Fruit fly (Drosophila melanogaster): ENCODE measurements around the gene Culd.

DNA sequence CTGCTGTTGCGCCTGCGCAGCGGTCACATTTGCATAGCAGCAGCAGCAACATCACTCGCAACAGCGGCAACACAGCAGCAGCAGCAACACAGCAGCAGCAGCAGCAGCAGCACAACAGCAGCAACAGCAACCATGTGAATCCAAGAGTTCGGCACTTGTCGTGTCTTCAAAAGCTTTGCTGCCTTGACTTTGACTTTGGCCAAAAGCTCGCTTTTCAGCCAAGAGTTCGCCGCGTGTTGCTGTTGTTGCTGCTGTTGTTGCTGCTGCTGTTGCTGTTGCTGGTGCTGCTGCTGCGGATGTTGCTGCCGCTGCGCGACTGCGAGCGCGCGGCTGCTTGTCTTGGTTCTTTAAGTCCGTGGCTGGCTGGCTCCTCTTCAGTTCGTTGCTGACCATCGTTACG lies 15.9 kb upstream of the Culd start, which contains the start of gene ImpE1:
- TF ChIP-seq br (GFP tag; optimal IDR thresholded peaks at IDR 0.05) (no peak), Dfd (GFP tag; optimal IDR thresholded peaks at IDR 0.05) (peak; percentile 76), Dif (GFP tag; optimal IDR thresholded peaks at IDR 0.05; ENCODE audit: partially characterized antibody) (no peak), psq (GFP tag; optimal IDR thresholded peaks at IDR 0.05) (no peak), pan (optimal IDR thresholded peaks at IDR 0.05) (no peak), Jra (GFP tag; optimal IDR thresholded peaks at IDR 0.05) (no peak), Hnf4 (GFP tag; optimal IDR thresholded peaks at IDR 0.05) (no peak), Sp1 (GFP tag; optimal IDR thresholded peaks at IDR 0.05) (no peak), CG9705 (GFP tag; optimal IDR thresholded peaks at IDR 0.05) (no peak), Hr83 (GFP tag; optimal IDR thresholded peaks at IDR 0.05; ENCODE audit: poor library complexity, severe bottlenecking) (no peak), dmrt93B (GFP tag; optimal IDR thresholded peaks at IDR 0.05) (no peak)
